Worm (Caenorhabditis elegans) whole organism, L2 larva: ENCODE measurements around the gene F14D7.14.

ENCODE experiments used
- lin-13 ChIP-seq: fragments of 150-350 bp; optimal IDR thresholded peaks from 2 replicates; lab custom pipeline; 2014; ENCODE audit warnings: missing biosample characterization, missing genetic modification reagents, missing genetic modification characterization
- mdl-1 ChIP-seq, 2 experiments: fragments of 150-350 bp in 1 of 2; sonication (generic microtip) in 1 of 2; optimal IDR thresholded peaks; 2 replicates each; lab custom pipeline; 2017; ENCODE audit warnings: missing biosample characterization in 2 of 2, missing genetic modification characterization in 2 of 2
- unc-62 ChIP-seq: fragments of 150-350 bp; optimal IDR thresholded peaks from 2 replicates; lab custom pipeline; 2014; ENCODE audit warnings: missing biosample characterization, missing genetic modification reagents, missing genetic modification characterization

ce11 chrV:14299569-14300064 is 10.1 kb upstream of the F14D7.14 start, which contains the start of the genes spig-3 and F14D7.12:
- TF ChIP-seq mdl-1 (tag; optimal IDR thresholded peaks at IDR 0.05; lab: Kevin White, UChicago) (no peak), lin-13 (GFP tag; lab: Kevin White, UChicago) (no peak), unc-62 (GFP tag; lab: Kevin White, UChicago) (no peak)
